Fruit fly (Drosophila melanogaster) whole organism, embryonic: ENCODE data around the gene chic.

Experiments used
- Bgb ChIP-seq: fragments of 200-800 bp; sonication (Bioruptor generic); IDR thresholded peaks from 2 replicates; pipeline ENCODE4 v1.3.6; 2022; ENCODE audit warnings: missing biosample characterization, missing genetic modification characterization; ENCODE audit not compliant: partially characterized antibody
- CG10654 ChIP-seq: fragments of 200-800 bp; sonication (Bioruptor generic); optimal IDR thresholded peaks from 2 replicates; lab custom pipeline; 2016; ENCODE audit warnings: missing biosample characterization, missing genetic modification characterization
- CG11456 ChIP-seq: fragments of 200-800 bp; sonication (Bioruptor generic); IDR thresholded peaks from 3 replicates; pipeline ENCODE4 v1.3.6; 2022; ENCODE audit warnings: missing biosample characterization, missing genetic modification characterization
- CG12219 ChIP-seq: fragments of 200-800 bp; sonication (Bioruptor generic); optimal IDR thresholded peaks from 3 replicates; lab custom pipeline; 2018; ENCODE audit warnings: missing biosample characterization, mild to moderate bottlenecking, missing genetic modification characterization
- CG12299 ChIP-seq: fragments of 200-800 bp; sonication (Bioruptor generic); optimal IDR thresholded peaks from 2 replicates; lab custom pipeline; 2018; ENCODE audit warnings: missing biosample characterization, mild to moderate bottlenecking, missing genetic modification characterization
- CG12744 ChIP-seq: fragments of 200-800 bp; sonication (Bioruptor generic); optimal IDR thresholded peaks from 2 replicates; lab custom pipeline; 2016; ENCODE audit warnings: missing biosample characterization, missing genetic modification characterization
- CG1529 ChIP-seq: fragments of 200-800 bp; sonication (Bioruptor generic); optimal IDR thresholded peaks from 3 replicates; lab custom pipeline; 2018; ENCODE audit warnings: missing biosample characterization, missing genetic modification characterization
- CG1603 ChIP-seq: fragments of 200-800 bp; sonication (Bioruptor generic); optimal IDR thresholded peaks from 2 replicates; lab custom pipeline; 2019; ENCODE audit warnings: missing biosample characterization, mild to moderate bottlenecking, missing genetic modification characterization, moderate library complexity
- CG17385 ChIP-seq: fragments of 200-800 bp; sonication (Bioruptor generic); optimal IDR thresholded peaks from 3 replicates; lab custom pipeline; 2018; ENCODE audit warnings: missing biosample characterization, mild to moderate bottlenecking, missing genetic modification characterization
- CG1832 ChIP-seq: fragments of 200-800 bp; sonication (Bioruptor generic); optimal IDR thresholded peaks from 2 replicates; lab custom pipeline; 2017; ENCODE audit warnings: missing biosample characterization, mild to moderate bottlenecking, missing genetic modification characterization, inconsistent platforms
- CG18764 ChIP-seq: fragments of 200-800 bp; sonication (Bioruptor generic); optimal IDR thresholded peaks from 3 replicates; lab custom pipeline; 2016; ENCODE audit warnings: missing biosample characterization, missing genetic modification characterization
- CG30403 ChIP-seq: fragments of 200-800 bp; sonication (Bioruptor generic); optimal IDR thresholded peaks from 3 replicates; lab custom pipeline; 2016; ENCODE audit warnings: missing biosample characterization, missing genetic modification characterization
- CG31224 ChIP-seq: fragments of 200-800 bp; sonication (Bioruptor generic); IDR thresholded peaks from 2 replicates; pipeline ENCODE4 v1.3.6; 2022; ENCODE audit warnings: missing biosample characterization, missing genetic modification characterization
- CG32772 ChIP-seq: fragments of 200-800 bp; sonication (Bioruptor generic); IDR thresholded peaks from 2 replicates; pipeline ENCODE4 v1.3.6; 2022; ENCODE audit warnings: missing biosample characterization, missing genetic modification characterization
- CG33213 ChIP-seq: fragments of 200-800 bp; sonication (Bioruptor generic); optimal IDR thresholded peaks from 3 replicates; lab custom pipeline; 2016; ENCODE audit warnings: missing biosample characterization, missing genetic modification characterization
- CG33557 ChIP-seq: fragments of 200-800 bp; sonication (Bioruptor generic); optimal IDR thresholded peaks from 2 replicates; lab custom pipeline; 2019; ENCODE audit warnings: missing biosample characterization, mild to moderate bottlenecking, missing genetic modification characterization, moderate library complexity
- CG34376 ChIP-seq: fragments of 200-800 bp; sonication (Bioruptor generic); optimal IDR thresholded peaks from 2 replicates; lab custom pipeline; 2018; ENCODE audit warnings: missing biosample characterization, mild to moderate bottlenecking, missing genetic modification characterization
- CG4328 ChIP-seq: fragments of 200-800 bp; sonication (Bioruptor generic); optimal IDR thresholded peaks from 3 replicates; lab custom pipeline; 2017; ENCODE audit warnings: missing biosample characterization, missing genetic modification reagents, missing genetic modification characterization
- CG4404 ChIP-seq: fragments of 200-800 bp; sonication (Bioruptor generic); IDR thresholded peaks from 2 replicates; pipeline ENCODE4 v1.3.6; 2022; ENCODE audit warnings: missing biosample characterization, missing genetic modification characterization
- CG6654 ChIP-seq: fragments of 200-800 bp; sonication (Bioruptor generic); optimal IDR thresholded peaks from 2 replicates; lab custom pipeline; 2017; ENCODE audit warnings: missing biosample characterization, mild to moderate bottlenecking, missing genetic modification characterization
- CG6765 ChIP-seq: fragments of 200-800 bp; sonication (Bioruptor generic); optimal IDR thresholded peaks from 3 replicates; lab custom pipeline; 2017; ENCODE audit warnings: missing biosample characterization, mild to moderate bottlenecking, missing genetic modification characterization
- CG6791 ChIP-seq: fragments of 200-800 bp; sonication (Bioruptor generic); IDR thresholded peaks from 3 replicates; pipeline ENCODE4 v1.3.6; 2022; ENCODE audit warnings: missing biosample characterization, missing genetic modification characterization; ENCODE audit not compliant: partially characterized antibody
- CG7963 ChIP-seq: fragments of 200-800 bp; sonication (Bioruptor generic); IDR thresholded peaks from 3 replicates; pipeline ENCODE4 v1.3.6; 2022; ENCODE audit warnings: missing biosample characterization, missing genetic modification characterization; ENCODE audit not compliant: partially characterized antibody
- CG9437 ChIP-seq: fragments of 200-800 bp; sonication (Bioruptor generic); optimal IDR thresholded peaks from 2 replicates; lab custom pipeline; 2018; ENCODE audit warnings: missing biosample characterization, mild to moderate bottlenecking, missing genetic modification characterization
- CG9727 ChIP-seq: fragments of 200-800 bp; sonication (Bioruptor generic); optimal IDR thresholded peaks from 3 replicates; lab custom pipeline; 2017; ENCODE audit warnings: missing biosample characterization, mild to moderate bottlenecking, missing genetic modification characterization
- CG9876 ChIP-seq: fragments of 200-800 bp; sonication (Bioruptor generic); optimal IDR thresholded peaks from 2 replicates; lab custom pipeline; 2016; ENCODE audit warnings: missing biosample characterization, missing genetic modification characterization
- D19A ChIP-seq: fragments of 200-800 bp; optimal IDR thresholded peaks from 3 replicates; lab custom pipeline; 2019; ENCODE audit warnings: missing biosample characterization, mild to moderate bottlenecking, missing genetic modification characterization, moderate library complexity
- D19B ChIP-seq: fragments of 200-800 bp; sonication (Bioruptor generic); optimal IDR thresholded peaks from 2 replicates; lab custom pipeline; 2017; ENCODE audit warnings: missing biosample characterization, mild to moderate bottlenecking, missing genetic modification characterization
- Deaf1 ChIP-seq: fragments of 200-800 bp; optimal IDR thresholded peaks from 3 replicates; lab custom pipeline; 2019; ENCODE audit warnings: missing biosample characterization, mild to moderate bottlenecking, missing genetic modification characterization, moderate library complexity
- Dp ChIP-seq: fragments of 200-800 bp; sonication (Bioruptor generic); optimal IDR thresholded peaks from 2 replicates; lab custom pipeline; 2018; ENCODE audit warnings: missing biosample characterization, mild to moderate bottlenecking, missing genetic modification characterization, moderate library complexity
- Drgx ChIP-seq: fragments of 200-800 bp; sonication (Bioruptor generic); IDR thresholded peaks from 2 replicates; pipeline ENCODE4 v1.3.6; 2022; ENCODE audit warnings: missing biosample characterization, missing genetic modification characterization
- E2f2 ChIP-seq: fragments of 200-800 bp; sonication (Bioruptor generic); IDR thresholded peaks from 2 replicates; pipeline ENCODE4 v1.3.6; 2022; ENCODE audit warnings: missing biosample characterization, missing genetic modification characterization
- Eip74EF ChIP-seq, 2 experiments: fragments of 200-800 bp in 1 of 2; fragments of >200 bp in 1 of 2; sonication (Bioruptor generic) in 1 of 2; optimal IDR thresholded peaks; 2 replicates each; lab custom pipeline; 2017 to 2019; ENCODE audit warnings: missing biosample characterization in 2 of 2, missing genetic modification characterization in 2 of 2, mild to moderate bottlenecking in 1 of 2, moderate library complexity in 1 of 2
- Xbp1 ChIP-seq: fragments of 200-800 bp; sonication (Bioruptor generic); optimal IDR thresholded peaks from 3 replicates; lab custom pipeline; 2016; ENCODE audit warnings: missing biosample characterization, mild to moderate bottlenecking, missing genetic modification characterization
- chm ChIP-seq: fragments of 200-800 bp; sonication (Bioruptor generic); IDR thresholded peaks from 2 replicates; pipeline ENCODE4 v1.3.6; 2022; ENCODE audit warnings: missing biosample characterization, missing genetic modification characterization
- crol ChIP-seq: fragments of 200-800 bp; sonication (Bioruptor generic); IDR thresholded peaks from 2 replicates; pipeline ENCODE4 v1.3.6; 2022; ENCODE audit warnings: missing biosample characterization, missing genetic modification characterization
- ewg ChIP-seq: fragments of 200-800 bp; sonication (Bioruptor generic); optimal IDR thresholded peaks from 3 replicates; lab custom pipeline; 2017; ENCODE audit warnings: mild to moderate bottlenecking, missing biosample characterization, missing genetic modification reagents, missing genetic modification characterization
- fru ChIP-seq: fragments of >200 bp; optimal IDR thresholded peaks from 2 replicates; lab custom pipeline; 2017
- fu2 ChIP-seq: fragments of 200-800 bp; sonication (Bioruptor generic); optimal IDR thresholded peaks from 2 replicates; lab custom pipeline; 2016; ENCODE audit warnings: missing biosample characterization, missing genetic modification characterization
- gsb-n ChIP-seq: fragments of 200-800 bp; sonication (Bioruptor generic); optimal IDR thresholded peaks from 3 replicates; lab custom pipeline; 2018; ENCODE audit warnings: missing biosample characterization, mild to moderate bottlenecking, missing genetic modification characterization
- ind ChIP-seq: fragments of 200-800 bp; sonication (Bioruptor generic); optimal IDR thresholded peaks from 3 replicates; lab custom pipeline; 2016; ENCODE audit warnings: missing biosample characterization, missing genetic modification characterization
- insv ChIP-seq, 2 experiments: fragments of 200-800 bp; sonication (Bioruptor generic); optimal IDR thresholded peaks; 3 replicates each; lab custom pipeline; 2016 to 2018; ENCODE audit warnings: missing biosample characterization in 2 of 2, missing genetic modification characterization in 2 of 2
- lmd ChIP-seq: fragments of 200-800 bp; sonication (Bioruptor generic); IDR thresholded peaks from 2 replicates; pipeline ENCODE4 v1.3.6; 2022; ENCODE audit warnings: missing biosample characterization, missing genetic modification characterization
- lola ChIP-seq, 3 experiments: fragments of >200 bp in 2 of 3; fragments of 200-800 bp in 1 of 3; sonication (Bioruptor generic) in 1 of 3; optimal IDR thresholded peaks; 2 replicates each; lab custom pipeline; 2017 to 2019; ENCODE audit warnings: missing biosample characterization in 3 of 3, missing genetic modification characterization in 3 of 3, mild to moderate bottlenecking in 1 of 3, moderate library complexity in 1 of 3
- mld ChIP-seq: fragments of 200-800 bp; sonication (Bioruptor generic); IDR thresholded peaks from 3 replicates; pipeline ENCODE4 v1.3.6; 2022; ENCODE audit warnings: missing biosample characterization, missing genetic modification characterization; ENCODE audit not compliant: partially characterized antibody
- phol ChIP-seq: fragments of 200-800 bp; sonication (Bioruptor generic); optimal IDR thresholded peaks from 3 replicates; lab custom pipeline; 2018; ENCODE audit warnings: missing biosample characterization, mild to moderate bottlenecking, missing genetic modification characterization, moderate library complexity
- pum ChIP-seq: fragments of 200-800 bp; sonication (Bioruptor generic); optimal IDR thresholded peaks from 2 replicates; lab custom pipeline; 2016; ENCODE audit warnings: missing biosample characterization, missing genetic modification characterization
- sens-2 ChIP-seq: fragments of 200-800 bp; sonication (Bioruptor generic); IDR thresholded peaks from 2 replicates; pipeline ENCODE4 v1.3.6; 2022; ENCODE audit warnings: missing biosample characterization, missing genetic modification characterization
- slou ChIP-seq: fragments of 200-800 bp; sonication (Bioruptor generic); optimal IDR thresholded peaks from 3 replicates; lab custom pipeline; 2016; ENCODE audit warnings: missing biosample characterization, missing genetic modification characterization
- trem ChIP-seq: fragments of 200-800 bp; optimal IDR thresholded peaks from 3 replicates; lab custom pipeline; 2019; ENCODE audit warnings: missing biosample characterization, mild to moderate bottlenecking, missing genetic modification characterization, moderate library complexity
- zen2 ChIP-seq: fragments of 200-800 bp; sonication (Bioruptor generic); IDR thresholded peaks from 3 replicates; pipeline ENCODE4 v1.3.6; 2022; ENCODE audit warnings: missing biosample characterization, missing genetic modification characterization; ENCODE audit not compliant: partially characterized antibody

The chic gene

DNA sequence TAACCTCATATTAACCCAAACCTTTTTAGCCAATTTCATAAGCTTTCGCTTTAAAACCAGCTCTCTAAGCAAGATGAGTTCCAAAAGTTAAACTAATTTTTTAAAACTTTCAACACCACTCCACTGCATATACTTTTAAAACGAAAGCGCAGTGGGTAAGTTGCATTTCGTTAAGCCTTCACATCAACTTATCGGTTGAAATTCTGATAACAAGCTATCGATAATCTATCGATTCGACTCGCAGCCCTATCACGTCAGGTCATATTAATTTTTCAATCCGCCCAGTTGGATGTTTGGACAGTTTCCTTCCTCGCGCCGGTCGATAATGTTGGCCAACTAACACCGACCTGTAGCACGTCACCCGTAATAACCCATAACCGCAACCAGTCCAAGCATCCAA lies 5.3 kb upstream of the chic start, which contains the start of gene ifc (continued):
- TF ChIP-seq sens-2 (GFP tag; lab: Robert Waterston, UW), result no peak
- TF ChIP-seq lola (GFP tag; optimal IDR thresholded peaks at IDR 0.05; lab: Kevin White, UChicago), result peak in 2 of 3 experiments; percentile 29 to 99
- TF ChIP-seq mld, result no peak
- peak; percentile 35 for TF ChIP-seq CG17385
- TF ChIP-seq CG34376, result peak; percentile 33
- TF ChIP-seq CG30403 (GFP tag; lab: Kevin White, UChicago), result peak; percentile 68
- peak; percentile 24 for TF ChIP-seq CG4328 (GFP tag; lab: Kevin White, UChicago)
- peak; percentile 84 for TF ChIP-seq CG33213 (GFP tag; lab: Kevin White, UChicago)
- peak; percentile 39 for TF ChIP-seq CG12744 (GFP tag; lab: Kevin White, UChicago)
- TF ChIP-seq CG9876, result peak; percentile 63
- peak; percentile 44 for TF ChIP-seq CG33557 (GFP tag; lab: Kevin White, UChicago)
- TF ChIP-seq D19B (GFP tag; lab: Kevin White, UChicago), result peak; percentile 21
- peak in 1 of 2 experiments; percentile 44 for TF ChIP-seq insv (GFP tag; optimal IDR thresholded peaks at IDR 0.05; lab: Kevin White, UChicago)
- TF ChIP-seq Bgb (GFP tag; lab: Robert Waterston, UW), result no peak
- no peak for TF ChIP-seq CG6791 (GFP tag; lab: Robert Waterston, UW)
- no peak for TF ChIP-seq Drgx (GFP tag; lab: Robert Waterston, UW)
- no peak for TF ChIP-seq E2f2
- TF ChIP-seq fru (lab: Kevin White, UChicago), result no peak
- peak; percentile 91 for TF ChIP-seq CG1603 (tag; lab: Kevin White, UChicago)
- no peak for TF ChIP-seq CG9437
- no peak for TF ChIP-seq CG6765 (GFP tag; lab: Kevin White, UChicago)
- TF ChIP-seq Xbp1 (GFP tag; lab: Kevin White, UChicago), result peak; percentile 67
- no peak for TF ChIP-seq CG32772 (GFP tag; lab: Robert Waterston, UW)
- no peak for TF ChIP-seq CG11456 (GFP tag; lab: Robert Waterston, UW)
- peak; percentile 40 for TF ChIP-seq CG18764 (GFP tag; lab: Kevin White, UChicago)
- no peak for TF ChIP-seq CG7963 (GFP tag; lab: Robert Waterston, UW)
- peak; percentile 34 for TF ChIP-seq D19A (tag; lab: Kevin White, UChicago)
- TF ChIP-seq CG31224 (GFP tag; lab: Robert Waterston, UW), result no peak
- TF ChIP-seq ewg (GFP tag; lab: Kevin White, UChicago), result peak; percentile 49
- TF ChIP-seq pum (GFP tag; lab: Kevin White, UChicago), result peak; percentile 36
- no peak for TF ChIP-seq CG12299 (tag; lab: Kevin White, UChicago)
- no peak for TF ChIP-seq CG6654 (GFP tag; lab: Kevin White, UChicago)
- peak; percentile 22 for TF ChIP-seq slou (GFP tag; lab: Kevin White, UChicago)
- TF ChIP-seq CG1529, result no peak
- TF ChIP-seq crol (GFP tag; lab: Robert Waterston, UW), result no peak
- peak; percentile 54 for TF ChIP-seq CG9727 (GFP tag; lab: Kevin White, UChicago)
- no peak for TF ChIP-seq chm (GFP tag; lab: Robert Waterston, UW)
- peak; percentile 42 for TF ChIP-seq CG10654 (GFP tag; lab: Kevin White, UChicago)
- no peak for TF ChIP-seq zen2 (GFP tag; lab: Robert Waterston, UW)
- TF ChIP-seq Dp (GFP tag; lab: Kevin White, UChicago), result peak; percentile 63
- no peak for TF ChIP-seq CG4404 (GFP tag; lab: Robert Waterston, UW)
- TF ChIP-seq fu2 (GFP tag; lab: Kevin White, UChicago), result peak; percentile 53
- TF ChIP-seq Eip74EF (GFP tag; optimal IDR thresholded peaks at IDR 0.05; lab: Kevin White, UChicago), result peak in 1 of 2 experiments; percentile 53
- TF ChIP-seq Deaf1 (tag; lab: Kevin White, UChicago), result peak; percentile 3
- peak; percentile 55 for TF ChIP-seq ind (GFP tag; lab: Kevin White, UChicago)
- TF ChIP-seq phol (tag; lab: Kevin White, UChicago), result peak; percentile 77
- peak; percentile 5 for TF ChIP-seq CG12219
- peak; percentile 86 for TF ChIP-seq trem (tag; lab: Kevin White, UChicago)
- TF ChIP-seq lmd (GFP tag; lab: Robert Waterston, UW), result no peak
- peak; percentile 15 for TF ChIP-seq gsb-n
- no peak for TF ChIP-seq CG1832 (GFP tag; lab: Kevin White, UChicago)
